Fruit fly (Drosophila melanogaster) whole organism, wandering third instar larva: ENCODE measurements around the gene Lint-1.

ENCODE experiments used
- Dfd ChIP-seq: fragments of >200 bp; optimal IDR thresholded peaks from 2 replicates; lab custom pipeline; 2017; ENCODE audit warnings: missing biosample characterization, missing genetic modification characterization
- HLH106 ChIP-seq: fragments of 200-800 bp; optimal IDR thresholded peaks from 3 replicates; lab custom pipeline; 2019; ENCODE audit warnings: missing biosample characterization, mild to moderate bottlenecking, missing genetic modification characterization, moderate library complexity
- Hr78 ChIP-seq: fragments of >200 bp; optimal IDR thresholded peaks from 2 replicates; lab custom pipeline; 2017; ENCODE audit warnings: missing biosample characterization, missing genetic modification characterization
- OdsH ChIP-seq: fragments of 200-800 bp; sonication (Bioruptor generic); optimal IDR thresholded peaks from 2 replicates; lab custom pipeline; 2016; ENCODE audit warnings: missing biosample characterization, mild to moderate bottlenecking, missing genetic modification characterization
- Rel ChIP-seq, 2 experiments: fragments of 200-800 bp; sonication (Bioruptor generic) in 1 of 2; optimal IDR thresholded peaks; 2 replicates in 1 of 2; 3 replicates in 1 of 2; lab custom pipeline; 2016 to 2019; ENCODE audit warnings: mild to moderate bottlenecking in 2 of 2, missing biosample characterization in 2 of 2, missing genetic modification characterization in 2 of 2, moderate library complexity in 1 of 2
- Vsx2 ChIP-seq: fragments of 200-300, 225-300 bp; sonication (Bioruptor generic); optimal IDR thresholded peaks from 2 replicates; lab custom pipeline; 2018; ENCODE audit warnings: missing biosample characterization, missing genetic modification characterization; ENCODE audit not compliant: partially characterized antibody
- br ChIP-seq: fragments of 200-800 bp; sonication (Bioruptor generic); optimal IDR thresholded peaks from 2 replicates; lab custom pipeline; 2016; ENCODE audit warnings: missing biosample characterization, missing genetic modification characterization
- foxo ChIP-seq, 2 experiments: fragments of 200-800 bp; sonication (Bioruptor generic); optimal IDR thresholded peaks; 2 replicates in 1 of 2; 3 replicates in 1 of 2; lab custom pipeline; 2016 to 2017; ENCODE audit warnings: missing biosample characterization in 2 of 2, missing genetic modification characterization in 2 of 2
- fru ChIP-seq: fragments of 200-800 bp; sonication (Bioruptor generic); optimal IDR thresholded peaks from 3 replicates; lab custom pipeline; 2016; ENCODE audit warnings: missing biosample characterization, mild to moderate bottlenecking, missing genetic modification characterization
- h ChIP-seq: fragments of 200-800 bp; sonication (Bioruptor generic); optimal IDR thresholded peaks from 3 replicates; lab custom pipeline; 2016; ENCODE audit warnings: missing biosample characterization, mild to moderate bottlenecking, missing genetic modification characterization
- pan ChIP-seq: fragments of >200 bp; optimal IDR thresholded peaks from 2 replicates; lab custom pipeline; 2017
- rgr ChIP-seq: fragments of 200-800 bp; sonication (Bioruptor generic); optimal IDR thresholded peaks from 3 replicates; lab custom pipeline; 2016; ENCODE audit warnings: missing biosample characterization, mild to moderate bottlenecking, missing genetic modification characterization
- usp ChIP-seq: fragments of >200 bp; optimal IDR thresholded peaks from 2 replicates; lab custom pipeline; 2017; ENCODE audit warnings: missing biosample characterization, missing genetic modification characterization

- TF ChIP-seq foxo (GFP tag; optimal IDR thresholded peaks at IDR 0.05; lab: Kevin White, UChicago) (peak in 1 of 2 experiments; percentile 56), br (GFP tag; lab: Kevin White, UChicago) (peak; percentile 21), Vsx2 (GFP tag; lab: Kevin White, UChicago) (no peak), rgr (GFP tag; lab: Kevin White, UChicago) (peak; percentile 51), Rel (GFP tag; optimal IDR thresholded peaks at IDR 0.05; lab: Kevin White, UChicago) (no peak), Rel (tag; optimal IDR thresholded peaks at IDR 0.05; lab: Kevin White, UChicago) (peak; percentile 22), HLH106 (tag; lab: Kevin White, UChicago) (peak; percentile 38), Hr78 (no peak), Dfd (GFP tag; lab: Kevin White, UChicago) (no peak), OdsH (GFP tag; lab: Kevin White, UChicago) (no peak), pan (lab: Kevin White, UChicago) (no peak), h (GFP tag; lab: Kevin White, UChicago) (no peak), usp (GFP tag; lab: Kevin White, UChicago) (no peak), fru (GFP tag; lab: Kevin White, UChicago) (peak; percentile 36)
These were observed 12.3 kb upstream of the Lint-1 start, which contains the start of gene Klp10A for dm6 chrX:11136587-11137512.
